Worm (Caenorhabditis elegans): ENCODE measurements around the gene trpa-1.

Gene trpa-1

ce11 chrIV:11864226-11864625 lies at the start of gene trpa-1:
Gene trpa-1 (plus strand): TSS chrIV:11864526.
- TF ChIP-seq C08G9.2 (tag; optimal IDR thresholded peaks at IDR 0.05), result no peak
- no peak for TF ChIP-seq unc-42 (tag; optimal IDR thresholded peaks at IDR 0.05)
- TF ChIP-seq ceh-18 (tag; optimal IDR thresholded peaks at IDR 0.05), result no peak
- no peak for TF ChIP-seq tbx-2 (tag; optimal IDR thresholded peaks at IDR 0.05)
- TF ChIP-seq unc-3 (GFP tag; conservative IDR thresholded peaks at IDR 0.05), result no peak
- no peak for TF ChIP-seq unc-3 (tag; optimal IDR thresholded peaks at IDR 0.05)
- TF ChIP-seq sox-4 (tag; optimal IDR thresholded peaks at IDR 0.05), result no peak
- no peak for TF ChIP-seq ttx-3 (tag; optimal IDR thresholded peaks at IDR 0.05)
- TF ChIP-seq F13H6.1 (tag; optimal IDR thresholded peaks at IDR 0.05), result no peak
- no peak for TF ChIP-seq nhr-11 (tag; optimal IDR thresholded peaks at IDR 0.05)
- no peak for TF ChIP-seq ztf-16 (tag; optimal IDR thresholded peaks at IDR 0.05)
- no peak for TF ChIP-seq ceh-2 (tag; optimal IDR thresholded peaks at IDR 0.05)
- no peak for TF ChIP-seq hlh-15 (tag; optimal IDR thresholded peaks at IDR 0.05)
- no peak for TF ChIP-seq C38D4.7 (GFP tag; optimal IDR thresholded peaks at IDR 0.05)

- TF ChIP-seq F13H6.1 (tag; optimal IDR thresholded peaks at IDR 0.05), result no peak
- peak; percentile 63 for TF ChIP-seq ama-1 (optimal IDR thresholded peaks at IDR 0.05)
Observed at ce11 chrIV:11820067-11820913, 44.0 kb upstream of the trpa-1 start.

- TF ChIP-seq ceh-48 (tag; optimal IDR thresholded peaks at IDR 0.05), result peak; percentile 98
- TF ChIP-seq ceh-14 (tag; optimal IDR thresholded peaks at IDR 0.05), result peak; percentile 53
- peak; percentile 80 for TF ChIP-seq unc-42 (tag; optimal IDR thresholded peaks at IDR 0.05)
- TF ChIP-seq ref-2 (tag; optimal IDR thresholded peaks at IDR 0.05), result peak; percentile 49
- peak; percentile 36 for TF ChIP-seq tbx-2 (tag; optimal IDR thresholded peaks at IDR 0.05)
- TF ChIP-seq ceh-18 (tag; optimal IDR thresholded peaks at IDR 0.05), result no peak
- no peak for TF ChIP-seq ceh-30 (tag; optimal IDR thresholded peaks at IDR 0.05)
- TF ChIP-seq nfya-1 (tag; optimal IDR thresholded peaks at IDR 0.05), result peak; percentile 61
- peak; percentile 15 for TF ChIP-seq ceh-34 (tag; optimal IDR thresholded peaks at IDR 0.05)
- peak; percentile 2 for TF ChIP-seq syd-9 (tag; optimal IDR thresholded peaks at IDR 0.05)
- no peak for TF ChIP-seq lin-11 (tag; optimal IDR thresholded peaks at IDR 0.05)
- peak; percentile 79 for TF ChIP-seq ceh-31 (tag; optimal IDR thresholded peaks at IDR 0.05)
- peak; percentile 20 for TF ChIP-seq pqm-1 (tag; optimal IDR thresholded peaks at IDR 0.05)
- peak; percentile 19 for TF ChIP-seq madf-2 (tag; optimal IDR thresholded peaks at IDR 0.05)
- peak; percentile 24 for TF ChIP-seq dve-1 (tag; optimal IDR thresholded peaks at IDR 0.05)
- peak; percentile 1 for TF ChIP-seq elt-2 (tag; optimal IDR thresholded peaks at IDR 0.05)
- no peak for TF ChIP-seq ceh-45 (GFP tag; IDR thresholded peaks at IDR 0.05)
- TF ChIP-seq hlh-30 (tag; optimal IDR thresholded peaks at IDR 0.05; ENCODE audit: insufficient read depth), result peak; percentile 92
- TF ChIP-seq tbx-7 (tag; optimal IDR thresholded peaks at IDR 0.05), result no peak
- TF ChIP-seq hlh-8 (tag; optimal IDR thresholded peaks at IDR 0.05), result peak; percentile 1
Observed at ce11 chrIV:11821591-11822361, 42.5 kb upstream of the trpa-1 start, which contains the start of the genes par-5 and M117.3. Gene par-5 (minus strand): TSS chrIV:11821924. Gene M117.3 (plus strand): TSS chrIV:11822206.

- TF ChIP-seq npax-4 (tag; optimal IDR thresholded peaks at IDR 0.05) (no peak), pat-9 (tag; optimal IDR thresholded peaks at IDR 0.05) (no peak), ceh-22 (tag; optimal IDR thresholded peaks at IDR 0.05) (no peak), nfya-1 (tag; optimal IDR thresholded peaks at IDR 0.05) (peak; percentile 13)
Observed at ce11 chrIV:11822454-11822853, 41.9 kb upstream of the trpa-1 start.

All from whole organism, late embryonic.